Fruit fly (Drosophila melanogaster) whole organism, embryonic: ENCODE results near the gene psh.

Experiments used
- CG6689 ChIP-seq: fragments of 200-800 bp; sonication (Bioruptor generic); IDR thresholded peaks from 2 replicates; pipeline ENCODE4 v1.3.6; 2022; ENCODE audit warnings: missing biosample characterization, missing genetic modification characterization
- CG8944 ChIP-seq: fragments of 200-800 bp; sonication (Bioruptor generic); optimal IDR thresholded peaks from 3 replicates; lab custom pipeline; 2016; ENCODE audit warnings: missing biosample characterization, missing genetic modification characterization
- dpn ChIP-seq, 2 experiments: fragments of 200-800 bp; sonication (Bioruptor generic); optimal IDR thresholded peaks; 3 replicates each; lab custom pipeline; 2016; ENCODE audit warnings: missing biosample characterization in 2 of 2, missing genetic modification characterization in 2 of 2

dm6 chrX:18504948-18505597 is 18.4 kb upstream of the psh start, which contains the start of gene Wnt5:
- TF ChIP-seq CG8944 (no peak), dpn (GFP tag; optimal IDR thresholded peaks at IDR 0.05; lab: Kevin White, UChicago) (no peak), CG6689 (GFP tag; lab: Robert Waterston, UW) (no peak)
